Worm (Caenorhabditis elegans): ENCODE results near the gene brc-2.

DNA sequence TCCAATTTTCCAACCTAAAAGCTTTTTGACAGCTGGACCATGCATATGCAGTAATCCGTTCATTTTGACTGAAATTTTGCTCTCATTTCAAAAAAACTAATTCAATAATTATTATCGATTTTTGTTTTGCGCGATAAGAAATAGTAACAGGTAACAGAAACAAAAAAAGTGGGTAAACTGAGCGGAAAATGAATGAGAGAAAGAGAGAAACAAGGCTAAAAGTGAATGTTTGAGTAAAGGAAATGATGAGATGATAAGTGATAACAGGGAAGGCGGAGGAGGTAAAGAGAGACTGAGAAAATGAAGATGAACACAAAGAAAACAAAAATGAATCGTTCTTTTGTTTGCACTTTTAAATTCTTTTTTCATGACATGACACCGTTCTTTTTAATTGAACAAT is 39.0 kb downstream of the brc-2 start, which contains the start of gene sma-3:
- TF ChIP-seq pha-4 (tag; optimal IDR thresholded peaks at IDR 0.05) (peak; percentile 75), tbx-2 (tag; optimal IDR thresholded peaks at IDR 0.05) (no peak), ceh-9 (tag; optimal IDR thresholded peaks at IDR 0.05) (no peak), ceh-16 (tag; optimal IDR thresholded peaks at IDR 0.05) (no peak), nhr-76 (tag; optimal IDR thresholded peaks at IDR 0.05) (no peak), ama-1 (optimal IDR thresholded peaks at IDR 0.05) (no peak), jun-1 (tag; optimal IDR thresholded peaks at IDR 0.05) (no peak), fkh-10 (GFP tag; optimal IDR thresholded peaks at IDR 0.05) (no peak), skn-1 (tag; optimal IDR thresholded peaks at IDR 0.05) (no peak), hmg-11 (tag; optimal IDR thresholded peaks at IDR 0.05) (no peak)

All from whole organism, L3 larva.